Fruit fly (Drosophila melanogaster) whole organism, embryonic: Measurements from ENCODE around the gene veli.

Source experiments
- Abd-B ChIP-seq: fragments of 200-800 bp; sonication (Bioruptor generic); optimal IDR thresholded peaks from 2 replicates; lab custom pipeline; 2018; ENCODE audit warnings: missing biosample characterization, mild to moderate bottlenecking, missing genetic modification characterization, moderate library complexity
- Blimp-1 ChIP-seq: fragments of 200-800 bp; sonication (Bioruptor generic); optimal IDR thresholded peaks from 3 replicates; lab custom pipeline; 2018; ENCODE audit warnings: missing biosample characterization, missing genetic modification characterization, mild to moderate bottlenecking, moderate library complexity, missing genetic modification reagents
- CG1024 ChIP-seq: fragments of 200-800 bp; sonication (Bioruptor generic); IDR thresholded peaks from 2 replicates; pipeline ENCODE4 v1.3.6; 2022; ENCODE audit warnings: missing biosample characterization, missing genetic modification characterization
- CG11085 ChIP-seq: fragments of 200-800 bp; sonication (Bioruptor generic); IDR thresholded peaks from 2 replicates; pipeline ENCODE4 v1.3.6; 2022; ENCODE audit warnings: missing biosample characterization, missing genetic modification characterization
- CG12219 ChIP-seq: fragments of 200-800 bp; sonication (Bioruptor generic); optimal IDR thresholded peaks from 3 replicates; lab custom pipeline; 2018; ENCODE audit warnings: missing biosample characterization, mild to moderate bottlenecking, missing genetic modification characterization
- CG1603 ChIP-seq: fragments of 200-800 bp; sonication (Bioruptor generic); optimal IDR thresholded peaks from 2 replicates; lab custom pipeline; 2019; ENCODE audit warnings: missing biosample characterization, mild to moderate bottlenecking, missing genetic modification characterization, moderate library complexity
- CG17912 ChIP-seq: fragments of 200-800 bp; sonication (Bioruptor generic); optimal IDR thresholded peaks from 2 replicates; lab custom pipeline; 2018; ENCODE audit warnings: missing biosample characterization, mild to moderate bottlenecking, missing genetic modification characterization
- CG18599 ChIP-seq: fragments of 200-800 bp; sonication (Bioruptor generic); optimal IDR thresholded peaks from 3 replicates; lab custom pipeline; 2017; ENCODE audit warnings: missing biosample characterization, missing genetic modification characterization, mild to moderate bottlenecking, moderate library complexity, missing genetic modification reagents
- CG2116 ChIP-seq: fragments of 200-800 bp; sonication (Bioruptor generic); optimal IDR thresholded peaks from 3 replicates; lab custom pipeline; 2018; ENCODE audit warnings: missing biosample characterization, mild to moderate bottlenecking, missing genetic modification characterization
- CG2120 ChIP-seq: fragments of 200-800 bp; sonication (Bioruptor generic); optimal IDR thresholded peaks from 3 replicates; lab custom pipeline; 2016; ENCODE audit warnings: missing biosample characterization, missing genetic modification characterization
- CG32532 ChIP-seq: fragments of 200-800 bp; sonication (Bioruptor generic); IDR thresholded peaks from 2 replicates; pipeline ENCODE4 v1.3.6; 2022; ENCODE audit warnings: missing biosample characterization, missing genetic modification characterization
- CG3407 ChIP-seq: fragments of 200-800 bp; sonication (Bioruptor generic); optimal IDR thresholded peaks from 2 replicates; lab custom pipeline; 2018; ENCODE audit warnings: missing biosample characterization, mild to moderate bottlenecking, missing genetic modification characterization
- CG34422 ChIP-seq: fragments of 200-800 bp; sonication (Bioruptor generic); IDR thresholded peaks from 3 replicates; pipeline ENCODE4 v1.3.6; 2022; ENCODE audit warnings: missing biosample characterization, missing genetic modification characterization
- CG4707 ChIP-seq: fragments of 200-800 bp; sonication (Bioruptor generic); optimal IDR thresholded peaks from 2 replicates; lab custom pipeline; 2018; ENCODE audit warnings: missing biosample characterization, mild to moderate bottlenecking, missing genetic modification characterization, moderate library complexity
- CG6791 ChIP-seq: fragments of 200-800 bp; sonication (Bioruptor generic); IDR thresholded peaks from 3 replicates; pipeline ENCODE4 v1.3.6; 2022; ENCODE audit warnings: missing biosample characterization, missing genetic modification characterization; ENCODE audit not compliant: partially characterized antibody
- CG6854 ChIP-seq: fragments of 200-800 bp; sonication (Bioruptor generic); optimal IDR thresholded peaks from 3 replicates; lab custom pipeline; 2017; ENCODE audit warnings: missing biosample characterization, mild to moderate bottlenecking, missing genetic modification characterization
- CG7271 ChIP-seq: fragments of 200-800 bp; sonication (Bioruptor generic); optimal IDR thresholded peaks from 2 replicates; lab custom pipeline; 2018; ENCODE audit warnings: missing biosample characterization, mild to moderate bottlenecking, missing genetic modification characterization, moderate library complexity
- CG7372 ChIP-seq: fragments of 200-800 bp; sonication (Bioruptor generic); IDR thresholded peaks from 2 replicates; pipeline ENCODE4 v1.3.6; 2022; ENCODE audit warnings: missing biosample characterization, missing genetic modification characterization
- CG7556 ChIP-seq: fragments of 200-800 bp; sonication (Bioruptor generic); optimal IDR thresholded peaks from 2 replicates; lab custom pipeline; 2017; ENCODE audit warnings: missing biosample characterization, mild to moderate bottlenecking, missing genetic modification characterization
- CG8089 ChIP-seq: fragments of 200-800 bp; sonication (Bioruptor generic); optimal IDR thresholded peaks from 3 replicates; lab custom pipeline; 2016; ENCODE audit warnings: missing biosample characterization, missing genetic modification characterization
- CG8281 ChIP-seq: fragments of 200-800 bp; sonication (Bioruptor generic); optimal IDR thresholded peaks from 2 replicates; lab custom pipeline; 2018; ENCODE audit warnings: missing biosample characterization, mild to moderate bottlenecking, missing genetic modification characterization, moderate library complexity
- CG8388 ChIP-seq: fragments of 200-800 bp; sonication (Bioruptor generic); optimal IDR thresholded peaks from 2 replicates; lab custom pipeline; 2019; ENCODE audit warnings: missing biosample characterization, mild to moderate bottlenecking, missing genetic modification characterization, moderate library complexity
- CG8478 ChIP-seq: fragments of >200 bp; optimal IDR thresholded peaks from 2 replicates; lab custom pipeline; 2018
- CG9609 ChIP-seq: fragments of 200-800 bp; sonication (Bioruptor generic); optimal IDR thresholded peaks from 3 replicates; lab custom pipeline; 2016; ENCODE audit warnings: missing biosample characterization, missing genetic modification characterization
- Dad ChIP-seq: fragments of 200-800 bp; sonication (Bioruptor generic); optimal IDR thresholded peaks from 3 replicates; lab custom pipeline; 2016; ENCODE audit warnings: missing biosample characterization, missing genetic modification characterization
- Dbx ChIP-seq: fragments of 200-800 bp; sonication (Bioruptor generic); IDR thresholded peaks from 3 replicates; pipeline ENCODE4 v1.3.6; 2022; ENCODE audit warnings: missing biosample characterization, missing genetic modification characterization
- Dll ChIP-seq: fragments of 200-800 bp; sonication (Bioruptor generic); IDR thresholded peaks from 4 replicates; pipeline ENCODE4 v1.3.6; 2022; ENCODE audit warnings: missing biosample characterization, missing genetic modification characterization; ENCODE audit not compliant: partially characterized antibody
- GATAe ChIP-seq: fragments of 200-800 bp; sonication (Bioruptor generic); conservative IDR thresholded peaks from 2 replicates; pipeline ENCODE4 v1.3.6; 2022; ENCODE audit warnings: missing biosample characterization, missing genetic modification characterization
- HLH54F ChIP-seq: fragments of 200-800 bp; sonication (Bioruptor generic); optimal IDR thresholded peaks from 3 replicates; lab custom pipeline; 2016; ENCODE audit warnings: missing biosample characterization, missing genetic modification characterization
- Ptx1 ChIP-seq: fragments of 200-800 bp; sonication (Bioruptor generic); IDR thresholded peaks from 2 replicates; pipeline ENCODE4 v1.3.6; 2022; ENCODE audit warnings: missing biosample characterization, missing genetic modification characterization
- Ravus ChIP-seq: fragments of 200-800 bp; sonication (Bioruptor generic); IDR thresholded peaks from 2 replicates; pipeline ENCODE4 v1.3.6; 2022; ENCODE audit warnings: missing biosample characterization, missing genetic modification characterization
- Usf ChIP-seq: fragments of 200-800 bp; sonication (Bioruptor generic); optimal IDR thresholded peaks from 2 replicates; lab custom pipeline; 2017; ENCODE audit warnings: missing genotype, missing biosample characterization, missing genetic modification characterization
- Xbp1 ChIP-seq: fragments of 200-800 bp; sonication (Bioruptor generic); optimal IDR thresholded peaks from 3 replicates; lab custom pipeline; 2016; ENCODE audit warnings: missing biosample characterization, mild to moderate bottlenecking, missing genetic modification characterization
- ac ChIP-seq: fragments of 200-800 bp; sonication (Bioruptor generic); optimal IDR thresholded peaks from 3 replicates; lab custom pipeline; 2017; ENCODE audit warnings: missing biosample characterization, mild to moderate bottlenecking, missing genetic modification characterization
- ato ChIP-seq: fragments of 200-800 bp; sonication (Bioruptor generic); IDR thresholded peaks from 2 replicates; pipeline ENCODE4 v1.3.6; 2022; ENCODE audit warnings: missing biosample characterization, missing genetic modification characterization; ENCODE audit not compliant: partially characterized antibody
- cwo ChIP-seq: fragments of 200-800 bp; sonication (Bioruptor generic); optimal IDR thresholded peaks from 3 replicates; lab custom pipeline; 2017; ENCODE audit warnings: missing biosample characterization, missing genetic modification characterization, mild to moderate bottlenecking, moderate library complexity, missing genetic modification reagents
- inv ChIP-seq: fragments of 200-800 bp; sonication (Bioruptor generic); IDR thresholded peaks from 2 replicates; pipeline ENCODE4 v1.3.6; 2022; ENCODE audit warnings: missing biosample characterization, missing genetic modification characterization; ENCODE audit not compliant: partially characterized antibody
- nmo ChIP-seq: fragments of 200-800 bp; sonication (Bioruptor generic); optimal IDR thresholded peaks from 2 replicates; lab custom pipeline; 2018; ENCODE audit warnings: missing biosample characterization, mild to moderate bottlenecking, missing genetic modification characterization, moderate library complexity
- pan ChIP-seq, 4 experiments: fragments of >200 bp in 3 of 4; fragments of 200-800 bp in 1 of 4; sonication (Bioruptor generic) in 1 of 4; optimal IDR thresholded peaks in 3 of 4; IDR thresholded peaks in 1 of 4; 2 replicates each; pipeline versions ENCODE4 v1.3.6 to Lab custom; 2017 to 2022; ENCODE audit warnings: missing biosample characterization in 2 of 4, missing genetic modification characterization in 2 of 4, mixed read lengths in 1 of 4
- peb ChIP-seq: fragments of 200-800 bp; sonication (Bioruptor generic); IDR thresholded peaks from 2 replicates; pipeline ENCODE4 v1.3.6; 2022; ENCODE audit warnings: missing biosample characterization, missing genetic modification characterization
- pros ChIP-seq: fragments of 200-800 bp; sonication (Bioruptor generic); optimal IDR thresholded peaks from 3 replicates; lab custom pipeline; 2019; ENCODE audit warnings: missing biosample characterization, mild to moderate bottlenecking, missing genetic modification characterization, moderate library complexity
- salm ChIP-seq: fragments of 200-800 bp; sonication (Bioruptor generic); optimal IDR thresholded peaks from 2 replicates; lab custom pipeline; 2018; ENCODE audit warnings: missing biosample characterization, mild to moderate bottlenecking, missing genetic modification characterization
- sc ChIP-seq, 3 experiments: fragments of >200 bp in 2 of 3; fragments of 200-800 bp in 1 of 3; sonication (Bioruptor generic) in 1 of 3; optimal IDR thresholded peaks; 2 replicates in 2 of 3; 3 replicates in 1 of 3; lab custom pipeline; 2017; ENCODE audit warnings: mild to moderate bottlenecking in 1 of 3, missing biosample characterization in 1 of 3, missing genetic modification characterization in 1 of 3, missing genetic modification reagents in 1 of 3
- stc ChIP-seq: fragments of 200-800 bp; sonication (Bioruptor generic); IDR thresholded peaks from 2 replicates; pipeline ENCODE4 v1.3.6; 2022; ENCODE audit warnings: missing biosample characterization, missing genetic modification characterization
- trem ChIP-seq: fragments of 200-800 bp; optimal IDR thresholded peaks from 3 replicates; lab custom pipeline; 2019; ENCODE audit warnings: missing biosample characterization, mild to moderate bottlenecking, missing genetic modification characterization, moderate library complexity
- ttk ChIP-seq: fragments of 200-800 bp; sonication (Bioruptor generic); IDR thresholded peaks from 2 replicates; pipeline ENCODE4 v2.1.2; 2022; ENCODE audit warnings: missing biosample characterization, missing genetic modification characterization
- unc-4 ChIP-seq: fragments of 200-800 bp; sonication (Bioruptor generic); IDR thresholded peaks from 2 replicates; pipeline ENCODE4 v1.3.6; 2022; ENCODE audit warnings: missing biosample characterization, missing genetic modification characterization; ENCODE audit not compliant: partially characterized antibody
- vvl ChIP-seq: fragments of 200-800 bp; sonication (Bioruptor generic); IDR thresholded peaks from 2 replicates; pipeline ENCODE4 v1.3.6; 2022; ENCODE audit warnings: missing biosample characterization, missing genetic modification characterization
- wor ChIP-seq: fragments of 200-800 bp; sonication (Bioruptor generic); IDR thresholded peaks from 2 replicates; pipeline ENCODE4 v1.3.6; 2022; ENCODE audit warnings: missing biosample characterization, missing genetic modification characterization

Gene veli

DNA sequence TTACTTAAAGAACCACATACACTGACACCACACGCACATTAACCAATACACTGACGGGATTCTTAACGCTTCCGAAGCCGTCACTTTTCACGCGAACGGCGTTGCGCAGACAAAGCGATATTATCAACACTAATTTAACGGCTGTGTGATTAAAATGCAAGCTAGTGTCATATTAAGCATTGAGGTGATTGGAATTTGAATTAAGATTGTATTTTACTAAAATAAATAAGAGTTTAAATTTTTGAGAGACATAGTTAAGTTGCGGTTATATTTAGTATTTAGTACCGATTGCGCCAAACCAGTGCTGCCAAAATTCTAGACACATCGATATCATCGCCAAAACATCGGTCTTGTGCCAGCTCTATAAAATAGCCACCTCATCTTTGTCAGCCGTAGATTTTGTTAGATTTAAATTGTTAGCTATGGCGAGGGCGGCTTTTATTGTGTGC lies 26.3 kb downstream of the veli start, which contains the start of the genes Ythdf and bai (continued):
- TF ChIP-seq Usf (GFP tag; lab: Kevin White, UChicago) (no peak), CG6791 (GFP tag; lab: Robert Waterston, UW) (peak; percentile 82), ttk (GFP tag; lab: Robert Waterston, UW) (no peak), CG7271 (tag; lab: Kevin White, UChicago) (no peak), ato (GFP tag; lab: Robert Waterston, UW) (peak; percentile 47; the same call in 1 of the 2 replicates), CG8089 (GFP tag; lab: Kevin White, UChicago) (no peak), Xbp1 (GFP tag; lab: Kevin White, UChicago) (peak; percentile 65), CG17912 (no peak), CG3407 (GFP tag; lab: Kevin White, UChicago) (no peak), CG2116 (GFP tag; lab: Kevin White, UChicago) (peak; percentile 85), CG9609 (GFP tag; lab: Kevin White, UChicago) (peak; percentile 21), CG8388 (GFP tag; lab: Kevin White, UChicago) (no peak), CG4707 (GFP tag; lab: Kevin White, UChicago) (no peak), CG11085 (GFP tag; lab: Robert Waterston, UW) (0 out of 2 replicates have a peak, but pooled peaks have one; percentile 19), HLH54F (peak; percentile 53), inv (GFP tag; lab: Robert Waterston, UW) (peak; percentile 87), CG7556 (GFP tag; lab: Kevin White, UChicago) (no peak), peb (no peak), CG1024 (GFP tag; lab: Robert Waterston, UW) (no peak), CG1603 (tag; lab: Kevin White, UChicago) (no peak), Ptx1 (GFP tag; lab: Robert Waterston, UW) (no peak), Dad (peak; percentile 27), sc (optimal IDR thresholded peaks at IDR 0.05; lab: Kevin White, UChicago) (no peak), sc (GFP tag; optimal IDR thresholded peaks at IDR 0.05; lab: Kevin White, UChicago) (no peak), salm (tag; lab: Kevin White, UChicago) (no peak), CG8281 (no peak), vvl (GFP tag; lab: Robert Waterston, UW) (no peak), CG8478 (lab: Kevin White, UChicago) (peak; percentile 40), nmo (GFP tag; lab: Kevin White, UChicago) (peak; percentile 81), CG12219 (GFP tag; lab: Kevin White, UChicago) (no peak), Ravus (GFP tag; lab: Robert Waterston, UW) (no peak), unc-4 (peak; percentile 92), cwo (GFP tag; lab: Kevin White, UChicago) (no peak), pros (GFP tag; lab: Kevin White, UChicago) (no peak), CG18599 (GFP tag; lab: Kevin White, UChicago) (no peak), trem (peak; percentile 76), Blimp-1 (GFP tag; lab: Kevin White, UChicago) (no peak), CG34422 (GFP tag; lab: Robert Waterston, UW) (no peak; the same call in 1 of the 3 replicates), CG7372 (GFP tag; lab: Robert Waterston, UW) (no peak), Abd-B (GFP tag; lab: Kevin White, UChicago) (no peak), pan (optimal IDR thresholded peaks at IDR 0.05; lab: Kevin White, UChicago) (no peak), pan (GFP tag; optimal IDR thresholded peaks at IDR 0.05 in 1 of 2, IDR thresholded peaks at IDR 0.05 in 1 of 2) (no peak), ac (no peak), CG32532 (GFP tag; lab: Robert Waterston, UW) (peak; percentile 48; the same call in 1 of the 2 replicates), wor (GFP tag; lab: Robert Waterston, UW) (no peak), Dll (GFP tag; lab: Robert Waterston, UW) (peak; percentile 91), GATAe (no peak), CG6854 (GFP tag; lab: Kevin White, UChicago) (no peak), Dbx (GFP tag; lab: Robert Waterston, UW) (peak; percentile 56; the same call in 1 of the 3 replicates), CG2120 (GFP tag; lab: Kevin White, UChicago) (peak; percentile 81), stc (GFP tag; lab: Robert Waterston, UW) (no peak)
